Fruit fly (Drosophila melanogaster): ENCODE data around the gene dmGlut.
"Not testable (repeated sequence)": the region's sequence is repeated elsewhere in the genome, so short reads cannot be mapped to it uniquely, and the experiment has no call there.

The dmGlut gene

DNA sequence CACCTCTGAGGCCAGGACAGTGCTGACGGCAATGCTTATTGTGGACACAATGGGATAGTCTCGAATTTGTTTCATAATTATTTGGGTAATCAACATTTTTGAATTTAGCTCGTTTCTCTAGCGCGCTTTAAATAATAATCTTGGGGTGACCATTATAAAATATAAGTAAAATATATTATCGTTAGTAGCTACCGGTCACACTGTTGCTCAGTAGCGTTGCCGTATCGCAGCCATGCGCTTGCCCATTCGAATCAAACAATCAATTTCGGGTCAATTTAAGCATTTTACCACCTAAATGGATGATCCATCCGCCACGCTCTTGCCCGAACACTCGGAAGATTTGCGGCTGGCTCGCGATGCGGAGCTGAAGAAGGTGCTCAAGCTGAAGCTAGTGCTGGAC lies 37.5 kb upstream of the dmGlut start, which contains the start of the genes zuc and dgt2:
TSS of gene zuc (minus strand) at position 154 of the 400 bp plus-strand sequence.
TSS of gene dgt2 (plus strand) at position 208 of the 400 bp plus-strand sequence.
- TF ChIP-seq ey (GFP tag; optimal IDR thresholded peaks at IDR 0.05) (no peak), jim (GFP tag; optimal IDR thresholded peaks at IDR 0.05) (no peak), tai (GFP tag; optimal IDR thresholded peaks at IDR 0.05) (no peak), Dif (GFP tag; optimal IDR thresholded peaks at IDR 0.05; ENCODE audit: partially characterized antibody) (no peak)

dm6 chr2L:11990458-11991065 lies 36.7 kb upstream of the dmGlut start, which contains the start of gene escl:
escl (plus strand) TSS chr2L:11990927.
- no peak for TF ChIP-seq Vsx2 (GFP tag; optimal IDR thresholded peaks at IDR 0.05; ENCODE audit: partially characterized antibody)
- TF ChIP-seq Myc (optimal IDR thresholded peaks at IDR 0.05): peak; percentile 10

DNA sequence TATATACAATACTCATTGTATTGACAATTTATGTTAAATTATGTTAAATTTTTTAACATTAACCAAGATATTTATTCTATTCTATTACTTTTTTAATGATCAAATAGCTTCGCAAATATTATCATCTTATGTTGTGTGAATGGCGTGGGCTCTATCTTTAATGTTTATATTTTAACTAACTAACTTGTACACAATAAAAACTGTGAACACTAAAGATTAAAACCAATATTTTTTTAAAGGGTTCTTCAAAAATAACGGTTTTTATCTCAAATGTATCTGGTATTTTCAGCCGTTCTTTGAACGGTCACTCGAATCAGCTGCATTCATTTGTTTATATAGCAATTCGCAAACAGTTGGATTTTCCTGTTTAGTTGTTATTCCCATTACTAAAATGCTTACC lies 34.6 kb upstream of the dmGlut start, which contains the start of gene Ada1-2:
TSS of gene Ada1-2 (plus strand) at position 301 of the 400 bp plus-strand sequence.
- TF ChIP-seq GATAd (GFP tag; optimal IDR thresholded peaks at IDR 0.05); Myc (optimal IDR thresholded peaks at IDR 0.05); Dfd (GFP tag; optimal IDR thresholded peaks at IDR 0.05): not testable (repeated sequence)

dm6 chr2L:11995332-11995790 lies 31.9 kb upstream of the dmGlut start, which contains the start of the genes CG18789 and Qtzl:
CG18789 (minus strand) TSS chr2L:11995432.
Qtzl (plus strand) TSS chr2L:11995740.
- not testable (repeated sequence) for TF ChIP-seq CG32264, Mio, brk (GFP tag; optimal IDR thresholded peaks at IDR 0.05)

- TF ChIP-seq GATAd, woc, Sp1 (GFP tag; optimal IDR thresholded peaks at IDR 0.05): not testable (repeated sequence)
Observed at dm6 chr2L:11996509-11996908, 30.7 kb upstream of the dmGlut start, which contains the start of gene Ada1-1. Ada1-1 (plus strand) TSS chr2L:11996809.

DNA sequence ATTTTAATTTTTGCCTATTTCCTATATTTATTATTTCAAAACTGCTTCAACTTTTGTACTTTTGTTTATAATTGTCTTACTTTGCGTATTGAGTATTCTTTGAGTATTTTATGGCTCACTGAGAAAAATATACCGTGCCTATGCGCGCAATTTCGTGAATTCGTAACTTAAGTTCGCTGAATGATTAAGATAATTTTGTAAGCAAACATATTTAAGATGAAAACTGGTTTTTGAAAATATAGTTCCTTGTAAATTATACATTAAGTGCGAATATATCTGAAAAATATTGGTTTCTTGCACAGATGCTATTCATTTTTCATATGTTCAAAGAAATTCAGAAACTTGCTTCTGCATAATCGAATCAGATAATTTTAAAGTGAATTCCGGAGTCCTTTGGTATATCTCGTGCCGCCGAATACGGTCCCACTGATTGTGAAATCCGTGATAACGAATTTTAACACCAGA lies 28.0 kb upstream of the dmGlut start, which contains the start of the genes CG18787 and Nfs1:
TSS of gene CG18787 (minus strand) at position 101 of the 465 bp plus-strand sequence.
TSS of gene Nfs1 (plus strand) at position 415 of the 465 bp plus-strand sequence.
- not testable (repeated sequence) for TF ChIP-seq sage, Abd-B, woc (GFP tag; optimal IDR thresholded peaks at IDR 0.05)

dm6 chr2L:12001132-12001531 lies 26.1 kb upstream of the dmGlut start:
- TF ChIP-seq h (GFP tag; optimal IDR thresholded peaks at IDR 0.05) (no peak), rgr (GFP tag; optimal IDR thresholded peaks at IDR 0.05) (no peak), CrebA (GFP tag; optimal IDR thresholded peaks at IDR 0.05; ENCODE audit: borderline replicate concordance) (no peak), OdsH (GFP tag; optimal IDR thresholded peaks at IDR 0.05) (no peak), foxo (GFP tag; optimal IDR thresholded peaks at IDR 0.05) (no peak), tai (GFP tag; optimal IDR thresholded peaks at IDR 0.05) (no peak), ey (GFP tag; optimal IDR thresholded peaks at IDR 0.05) (no peak), psq (GFP tag; optimal IDR thresholded peaks at IDR 0.05) (no peak), Rel (GFP tag; optimal IDR thresholded peaks at IDR 0.05) (no peak), Rel (tag; optimal IDR thresholded peaks at IDR 0.05) (no peak), br (GFP tag; optimal IDR thresholded peaks at IDR 0.05) (no peak), usp (GFP tag; optimal IDR thresholded peaks at IDR 0.05) (no peak), woc (GFP tag; optimal IDR thresholded peaks at IDR 0.05) (no peak), dsf (GFP tag; optimal IDR thresholded peaks at IDR 0.05; ENCODE audit: borderline replicate concordance) (no peak), HLH106 (tag; optimal IDR thresholded peaks at IDR 0.05) (no peak), Vsx2 (GFP tag; optimal IDR thresholded peaks at IDR 0.05; ENCODE audit: partially characterized antibody) (no peak), Jra (GFP tag; optimal IDR thresholded peaks at IDR 0.05) (no peak), Sp1 (GFP tag; optimal IDR thresholded peaks at IDR 0.05) (no peak)

Data from whole organism, wandering third instar larva.